Worm (Caenorhabditis elegans) whole organism, L4 larva: ENCODE data around the gene rfc-1.

Source experiments
- F10B5.3 ChIP-seq: sonication (generic microtip); optimal IDR thresholded peaks from 2 replicates; lab custom pipeline; 2016; ENCODE audit warnings: mild to moderate bottlenecking, missing genetic modification characterization, missing compliant biosample characterization
- F26F4.8 ChIP-seq: fragments of 200-800 bp; sonication (Bioruptor generic); conservative IDR thresholded peaks from 2 replicates; pipeline ENCODE4 v1.3.6; 2022; ENCODE audit warnings: missing genetic modification characterization, missing compliant biosample characterization
- F49E8.2 ChIP-seq: sonication (generic microtip); optimal IDR thresholded peaks from 2 replicates; lab custom pipeline; 2016; ENCODE audit warnings: missing compliant biosample characterization, mild to moderate bottlenecking, missing genetic modification characterization, borderline replicate concordance
- T20F7.1 ChIP-seq: fragments of 200-800 bp; sonication (Bioruptor generic); optimal IDR thresholded peaks from 2 replicates; lab custom pipeline; 2018; ENCODE audit warnings: mild to moderate bottlenecking, missing genetic modification characterization, missing compliant biosample characterization
- T26A8.4 ChIP-seq: fragments of 200-800 bp; sonication (Bioruptor generic); IDR thresholded peaks from 2 replicates; pipeline ENCODE4 v1.3.6; 2022; ENCODE audit warnings: missing genetic modification characterization, missing compliant biosample characterization
- Y75B8A.6 ChIP-seq: fragments of 200-800 bp; sonication (Bioruptor generic); IDR thresholded peaks from 2 replicates; pipeline ENCODE4 v1.3.6; 2022; ENCODE audit warnings: missing genetic modification reagents, missing genetic modification characterization, missing compliant biosample characterization
- arid-1 ChIP-seq: fragments of 200-800 bp; sonication (Bioruptor generic); conservative IDR thresholded peaks from 2 replicates; pipeline ENCODE4 v1.3.6; 2022; ENCODE audit warnings: missing genetic modification reagents, missing genetic modification characterization, missing compliant biosample characterization
- attf-4 ChIP-seq: sonication (generic microtip); optimal IDR thresholded peaks from 3 replicates; lab custom pipeline; 2017; ENCODE audit warnings: missing biosample characterization, missing genetic modification characterization
- ceh-28 ChIP-seq: fragments of 150-350 bp; optimal IDR thresholded peaks from 2 replicates; lab custom pipeline; 2014; ENCODE audit warnings: missing biosample characterization, missing genetic modification reagents, missing genetic modification characterization
- ceh-62 ChIP-seq: sonication (generic microtip); optimal IDR thresholded peaks from 2 replicates; lab custom pipeline; 2017; ENCODE audit warnings: missing biosample characterization, missing genetic modification characterization
- ctbp-1 ChIP-seq: fragments of 200-800 bp; sonication (Bioruptor generic); IDR thresholded peaks from 2 replicates; pipeline ENCODE4 v1.3.6; 2022; ENCODE audit warnings: missing genetic modification reagents, missing genetic modification characterization, missing compliant biosample characterization
- daf-8 ChIP-seq: fragments of 200-800 bp; sonication (Bioruptor generic); IDR thresholded peaks from 2 replicates; pipeline ENCODE4 v1.3.6; 2022; ENCODE audit warnings: missing genetic modification characterization, missing compliant biosample characterization
- dve-1 ChIP-seq: sonication (generic microtip); optimal IDR thresholded peaks from 2 replicates; lab custom pipeline; 2017; ENCODE audit warnings: antibody characterized with exemption, mild to moderate bottlenecking, missing genetic modification characterization, missing compliant biosample characterization; ENCODE audit not compliant: insufficient read depth
- fkh-10 ChIP-seq: fragments of 150-350 bp; optimal IDR thresholded peaks from 2 replicates; lab custom pipeline; 2014; ENCODE audit warnings: missing biosample characterization, missing genetic modification reagents, missing genetic modification characterization
- hlh-11 ChIP-seq: fragments of 200-800 bp; sonication (Bioruptor generic); optimal IDR thresholded peaks from 2 replicates; lab custom pipeline; 2018; ENCODE audit warnings: mild to moderate bottlenecking, missing genetic modification characterization, missing compliant biosample characterization
- hmg-1.1 ChIP-seq: fragments of 200-800 bp; sonication (Bioruptor generic); IDR thresholded peaks from 2 replicates; pipeline ENCODE4 v1.3.6; 2022; ENCODE audit warnings: missing genetic modification reagents, missing genetic modification characterization, missing compliant biosample characterization
- lin-13 ChIP-seq: fragments of 150-350 bp; optimal IDR thresholded peaks from 2 replicates; lab custom pipeline; 2014; ENCODE audit warnings: missing biosample characterization, missing genetic modification reagents, missing genetic modification characterization
- lin-15B ChIP-seq: fragments of 150-350 bp; sonication (generic microtip); optimal IDR thresholded peaks from 3 replicates; lab custom pipeline; 2014; ENCODE audit warnings: missing biosample characterization, missing genetic modification characterization
- lin-39 ChIP-seq: fragments of 150-350 bp; optimal IDR thresholded peaks from 2 replicates; lab custom pipeline; 2014; ENCODE audit warnings: missing biosample characterization, missing genetic modification reagents, missing genetic modification characterization
- madf-5 ChIP-seq, 2 experiments: fragments of 200-800 bp; sonication (Bioruptor generic); IDR thresholded peaks; 2 replicates each; pipeline ENCODE4 v1.3.6; 2022; ENCODE audit warnings: missing compliant biosample characterization in 2 of 2, missing genetic modification characterization in 2 of 2
- mxl-3 ChIP-seq: fragments of 200-800 bp; sonication (Bioruptor generic); optimal IDR thresholded peaks from 2 replicates; lab custom pipeline; 2018; ENCODE audit warnings: mild to moderate bottlenecking, missing genetic modification characterization, missing compliant biosample characterization
- nhr-111 ChIP-seq: fragments of 200-800 bp; sonication (Bioruptor generic); optimal IDR thresholded peaks from 2 replicates; lab custom pipeline; 2018; ENCODE audit warnings: mild to moderate bottlenecking, missing genetic modification characterization, missing compliant biosample characterization
- nhr-237 ChIP-seq: sonication (generic microtip); optimal IDR thresholded peaks from 2 replicates; lab custom pipeline; 2017; ENCODE audit warnings: missing biosample characterization, missing genetic modification characterization
- nhr-41 ChIP-seq: fragments of 200-800 bp; sonication (Bioruptor generic); IDR thresholded peaks from 2 replicates; pipeline ENCODE4 v1.3.6; 2022; ENCODE audit warnings: missing genetic modification reagents, missing genetic modification characterization, missing compliant biosample characterization
- nhr-6 ChIP-seq: fragments of 150-350 bp; optimal IDR thresholded peaks from 2 replicates; lab custom pipeline; 2014; ENCODE audit warnings: missing biosample characterization, missing genetic modification characterization
- php-3 ChIP-seq: fragments of 200-800 bp; sonication (Bioruptor generic); IDR thresholded peaks from 2 replicates; pipeline ENCODE4 v1.3.6; 2022; ENCODE audit warnings: missing genetic modification reagents, missing genetic modification characterization, missing compliant biosample characterization
- rbr-2 ChIP-seq: sonication (generic microtip); optimal IDR thresholded peaks from 2 replicates; lab custom pipeline; 2016; ENCODE audit warnings: missing genotype, missing genetic modification characterization, missing compliant biosample characterization
- sdz-12 ChIP-seq: fragments of 200-800 bp; sonication (Bioruptor generic); optimal IDR thresholded peaks from 2 replicates; lab custom pipeline; 2018; ENCODE audit warnings: mild to moderate bottlenecking, missing genetic modification characterization, missing compliant biosample characterization
- set-16 ChIP-seq: fragments of 200-800 bp; sonication (Bioruptor generic); IDR thresholded peaks from 2 replicates; pipeline ENCODE4 v1.3.6; 2022; ENCODE audit warnings: missing genetic modification reagents, missing genetic modification characterization, missing compliant biosample characterization
- spr-3 ChIP-seq: fragments of 200-800 bp; sonication (Bioruptor generic); optimal IDR thresholded peaks from 2 replicates; lab custom pipeline; 2018; ENCODE audit warnings: mild to moderate bottlenecking, missing genetic modification characterization, missing compliant biosample characterization
- tag-97 ChIP-seq: fragments of 200-800 bp; sonication (Bioruptor generic); IDR thresholded peaks from 2 replicates; pipeline ENCODE4 v1.3.6; 2022; ENCODE audit warnings: missing genetic modification characterization, missing compliant biosample characterization
- unc-62 ChIP-seq, 3 experiments: fragments of 150-350 bp in 1 of 3; sonication (generic microtip); optimal IDR thresholded peaks in 2 of 3; peaks in 1 of 3; 1 replicate in 1 of 3; 2 replicates in 2 of 3; lab custom pipeline; 2014 to 2017; ENCODE audit warnings: missing biosample characterization in 3 of 3, missing genetic modification characterization in 3 of 3, missing genetic modification reagents in 3 of 3, missing genotype in 1 of 3
- vab-7 ChIP-seq: fragments of 200-800 bp; sonication (Bioruptor generic); IDR thresholded peaks from 2 replicates; pipeline ENCODE4 v1.3.6; 2022; ENCODE audit warnings: missing genetic modification reagents, missing genetic modification characterization, missing compliant biosample characterization
- zfp-3 ChIP-seq: fragments of 200-800 bp; sonication (Bioruptor generic); conservative IDR thresholded peaks from 2 replicates; pipeline ENCODE4 v1.3.6; 2022; ENCODE audit warnings: missing genetic modification reagents, missing genetic modification characterization, missing compliant biosample characterization
- zip-2 ChIP-seq: fragments of 150-350 bp; optimal IDR thresholded peaks from 2 replicates; lab custom pipeline; 2014; ENCODE audit warnings: missing biosample characterization, missing genetic modification characterization
- ztf-7 ChIP-seq: fragments of 150-350 bp; optimal IDR thresholded peaks from 2 replicates; lab custom pipeline; 2014; ENCODE audit warnings: missing biosample characterization, missing genetic modification characterization

The rfc-1 gene

ce11 chrV:14688097-14688912 is 42.5 kb upstream of the rfc-1 start, which contains the start of gene C47E8.11 (continued):
- TF ChIP-seq F49E8.2 (tag; lab: Kevin White, UChicago) (peak; percentile 68), sdz-12 (GFP tag; lab: Kevin White, UChicago) (peak; percentile 13), arid-1 (GFP tag; lab: Robert Waterston, UW) (peak; percentile 44; the same call in 1 of the 2 replicates), set-16 (peak; percentile 39), unc-62 (GFP tag; optimal IDR thresholded peaks at IDR 0.05 in 1 of 2; lab: Kevin White, UChicago) (no peak), unc-62 (tag; optimal IDR thresholded peaks at IDR 0.05; lab: Kevin White, UChicago) (no peak), php-3 (GFP tag; lab: Robert Waterston, UW) (0 out of 2 replicates have a peak, but pooled peaks have one; percentile 35), T26A8.4 (GFP tag; lab: Robert Waterston, UW) (peak; percentile 77), ztf-7 (tag; lab: Kevin White, UChicago) (no peak), ceh-28 (tag; lab: Kevin White, UChicago) (no peak), mxl-3 (GFP tag; lab: Kevin White, UChicago) (no peak), vab-7 (GFP tag; lab: Robert Waterston, UW) (0 out of 2 replicates have a peak, but pooled peaks have one; percentile 38), T20F7.1 (peak; percentile 64), fkh-10 (GFP tag; lab: Kevin White, UChicago) (no peak), hlh-11 (tag; lab: Kevin White, UChicago) (peak; percentile 58), zfp-3 (GFP tag; lab: Robert Waterston, UW) (peak; percentile 92), ctbp-1 (GFP tag; lab: Robert Waterston, UW) (peak; percentile 11; the same call in 1 of the 2 replicates), dve-1 (tag; lab: Kevin White, UChicago) (peak; percentile 65), tag-97 (GFP tag; lab: Robert Waterston, UW) (no peak), lin-15B (no peak), Y75B8A.6 (GFP tag; lab: Robert Waterston, UW) (peak; percentile 59), nhr-41 (GFP tag; lab: Robert Waterston, UW) (0 out of 2 replicates have a peak, but pooled peaks have one; percentile 14), lin-13 (GFP tag; lab: Kevin White, UChicago) (peak; percentile 91), nhr-6 (tag; lab: Kevin White, UChicago) (peak; percentile 92), daf-8 (GFP tag; lab: Robert Waterston, UW) (no peak), zip-2 (tag; lab: Kevin White, UChicago) (no peak), nhr-111 (GFP tag; lab: Kevin White, UChicago) (peak; percentile 20), hmg-1.1 (peak; percentile 39), F10B5.3 (tag; lab: Kevin White, UChicago) (no peak), ceh-62 (tag; lab: Kevin White, UChicago) (no peak), attf-4 (tag; lab: Kevin White, UChicago) (no peak), madf-5 (GFP tag; IDR thresholded peaks at IDR 0.05; lab: Robert Waterston, UW) (no peak), nhr-237 (tag; lab: Kevin White, UChicago) (no peak), lin-39 (tag; lab: Kevin White, UChicago) (no peak), spr-3 (GFP tag; lab: Kevin White, UChicago) (peak; percentile 27), F26F4.8 (peak; percentile 48; the same call in 1 of the 2 replicates), rbr-2 (peak; percentile 3)
- TF ChIP-seq, all 104 proteins: peak for 40
